Worm (Caenorhabditis elegans) whole organism, dauer: ENCODE measurements around the gene T22E5.6.

Experiments
- unc-62 ChIP-seq: sonication (generic microtip); optimal IDR thresholded peaks from 2 replicates; lab custom pipeline; 2017; ENCODE audit warnings: missing biosample characterization, missing genetic modification reagents, missing genetic modification characterization

Gene T22E5.6

ce11 chrX:6416357-6417087 lies at the start of gene T22E5.6:
TSS of gene T22E5.6 (minus strand) at chrX:6416407.
- no peak for TF ChIP-seq unc-62 (GFP tag; lab: Kevin White, UChicago)

ce11 chrX:6462995-6463462 lies 46.8 kb upstream of the T22E5.6 start, which contains the start of gene C15B12.2:
TSS of gene C15B12.2 (plus strand) at chrX:6463412.
- TF ChIP-seq unc-62 (GFP tag; lab: Kevin White, UChicago), result no peak

ce11 chrX:6462479-6462878 lies 46.3 kb upstream of the T22E5.6 start:
- no peak for TF ChIP-seq unc-62 (GFP tag; lab: Kevin White, UChicago)

- TF ChIP-seq unc-62 (GFP tag; lab: Kevin White, UChicago), result no peak
Observed at ce11 chrX:6461729-6462128, 45.5 kb upstream of the T22E5.6 start, which contains the start of gene K04E7.1. TSS of gene K04E7.1 (plus strand) at chrX:6462029.

ce11 chrX:6460123-6460522 lies 43.9 kb upstream of the T22E5.6 start:
- no peak for TF ChIP-seq unc-62 (GFP tag; lab: Kevin White, UChicago)

- TF ChIP-seq unc-62 (GFP tag; lab: Kevin White, UChicago), result no peak
Observed at ce11 chrX:6458467-6458866, 42.3 kb upstream of the T22E5.6 start.

- no peak for TF ChIP-seq unc-62 (GFP tag; lab: Kevin White, UChicago)
Observed at ce11 chrX:6458001-6458400, 41.8 kb upstream of the T22E5.6 start.

ce11 chrX:6456567-6456966 lies 40.4 kb upstream of the T22E5.6 start, which contains the start of gene pept-1:
TSS of gene pept-1 (plus strand) at chrX:6456872.
- no peak for TF ChIP-seq unc-62 (GFP tag; lab: Kevin White, UChicago)

ce11 chrX:6455157-6455556 lies 39.0 kb upstream of the T22E5.6 start, which contains the start of gene nas-33:
TSS of gene nas-33 (minus strand) at chrX:6455257.
- no peak for TF ChIP-seq unc-62 (GFP tag; lab: Kevin White, UChicago)

- TF ChIP-seq unc-62 (GFP tag; lab: Kevin White, UChicago), result no peak
Observed at ce11 chrX:6450839-6451491, 34.8 kb upstream of the T22E5.6 start, which contains the start of the genes grl-6 and K10C2.6. TSS of gene grl-6 (minus strand) at chrX:6450939. TSS of gene K10C2.6 (plus strand) at chrX:6451441.

- TF ChIP-seq unc-62 (GFP tag; lab: Kevin White, UChicago), result no peak
Observed at ce11 chrX:6448866-6449400, 32.7 kb upstream of the T22E5.6 start, which contains the start of gene fah-1. TSS of gene fah-1 (minus strand) at chrX:6448916.

ce11 chrX:6446564-6446963 lies 30.4 kb upstream of the T22E5.6 start, which contains the start of gene asp-14:
TSS of gene asp-14 (minus strand) at chrX:6446664.
- no peak for TF ChIP-seq unc-62 (GFP tag; lab: Kevin White, UChicago)

- TF ChIP-seq unc-62 (GFP tag; lab: Kevin White, UChicago), result no peak
Observed at ce11 chrX:6445239-6445638, 29.0 kb upstream of the T22E5.6 start.

- TF ChIP-seq unc-62 (GFP tag; lab: Kevin White, UChicago), result no peak
Observed at ce11 chrX:6443373-6443772, 27.2 kb upstream of the T22E5.6 start, which contains the start of gene K10C2.7. TSS of gene K10C2.7 (minus strand) at chrX:6443473.

ce11 chrX:6440464-6440863 lies 24.3 kb upstream of the T22E5.6 start, which contains the start of gene K10C2.14:
TSS of gene K10C2.14 (minus strand) at chrX:6440564.
- no peak for TF ChIP-seq unc-62 (GFP tag; lab: Kevin White, UChicago)

- TF ChIP-seq unc-62 (GFP tag; lab: Kevin White, UChicago), result no peak
Observed at ce11 chrX:6437545-6437944, 21.3 kb upstream of the T22E5.6 start, which contains the start of gene K10C2.8. TSS of gene K10C2.8 (minus strand) at chrX:6437645.
